Worm (Caenorhabditis elegans): Measurements from ENCODE around the gene rha-2.
A peak's percentile ranks its signal among the peaks of the same experiment; 100 is the strongest.

rha-2 gene

ce11 chrIII:8630833-8631232 is 16.5 kb upstream of the rha-2 start, which contains the start of gene dnj-10 (continued):
- TF ChIP-seq ztf-11 (tag; optimal IDR thresholded peaks at IDR 0.05), result no peak
- peak; percentile 84 for TF ChIP-seq pha-4 (tag; optimal IDR thresholded peaks at IDR 0.05)
- TF ChIP-seq nhr-12 (tag; optimal IDR thresholded peaks at IDR 0.05), result no peak
- peak; percentile 26 for TF ChIP-seq hmg-11 (tag; optimal IDR thresholded peaks at IDR 0.05)
- no peak for TF ChIP-seq elt-3 (tag; optimal IDR thresholded peaks at IDR 0.05)
- TF ChIP-seq nhr-23 (tag; optimal IDR thresholded peaks at IDR 0.05), result peak; percentile 60
- no peak for TF ChIP-seq ama-1 (optimal IDR thresholded peaks at IDR 0.05)
- TF ChIP-seq nhr-67 (tag; optimal IDR thresholded peaks at IDR 0.05), result no peak
- TF ChIP-seq unc-62 (GFP tag; optimal IDR thresholded peaks at IDR 0.05), result no peak
- TF ChIP-seq pqm-1 (tag; optimal IDR thresholded peaks at IDR 0.05), result no peak
- TF ChIP-seq egl-5 (tag; optimal IDR thresholded peaks at IDR 0.05), result no peak
- peak; percentile 6 for TF ChIP-seq R02D3.7 (tag; optimal IDR thresholded peaks at IDR 0.05)
- TF ChIP-seq lsy-12 (tag; optimal IDR thresholded peaks at IDR 0.05), result no peak
- TF ChIP-seq nfya-1 (tag; optimal IDR thresholded peaks at IDR 0.05; ENCODE audit: insufficient read depth), result peak; percentile 72
- TF ChIP-seq unc-39 (tag; optimal IDR thresholded peaks at IDR 0.05), result no peak
- no peak for TF ChIP-seq nhr-76 (tag; optimal IDR thresholded peaks at IDR 0.05)
- no peak for TF ChIP-seq ceh-82 (tag; optimal IDR thresholded peaks at IDR 0.05)
- TF ChIP-seq mml-1 (tag; optimal IDR thresholded peaks at IDR 0.05), result no peak
- no peak for TF ChIP-seq tbx-2 (tag; optimal IDR thresholded peaks at IDR 0.05)
- no peak for TF ChIP-seq sea-2 (GFP tag; optimal IDR thresholded peaks at IDR 0.05)
- no peak for TF ChIP-seq daf-12 (tag; optimal IDR thresholded peaks at IDR 0.05)
- no peak for TF ChIP-seq aly-2 (tag; optimal IDR thresholded peaks at IDR 0.05)
- TF ChIP-seq elt-1 (tag; optimal IDR thresholded peaks at IDR 0.05), result no peak
- peak; percentile 4 for TF ChIP-seq lin-39 (tag; optimal IDR thresholded peaks at IDR 0.05)
- TF ChIP-seq ceh-28 (tag; optimal IDR thresholded peaks at IDR 0.05), result no peak

ce11 chrIII:8628405-8628982 is 14.1 kb upstream of the rha-2 start, which contains the start of the genes polk-1 and gpr-1:
Gene polk-1, minus strand, starts transcription at chrIII:8628590.
Gene gpr-1, plus strand, starts transcription at chrIII:8628932.
- TF ChIP-seq egl-27 (tag; optimal IDR thresholded peaks at IDR 0.05) (no peak), hmg-11 (tag; optimal IDR thresholded peaks at IDR 0.05) (no peak), nhr-11 (tag; optimal IDR thresholded peaks at IDR 0.05) (no peak), sea-2 (GFP tag; optimal IDR thresholded peaks at IDR 0.05) (no peak), lin-15B (tag; optimal IDR thresholded peaks at IDR 0.05) (peak; percentile 57), ceh-28 (tag; optimal IDR thresholded peaks at IDR 0.05) (no peak), R02D3.7 (tag; optimal IDR thresholded peaks at IDR 0.05) (no peak), lsy-12 (tag; optimal IDR thresholded peaks at IDR 0.05) (no peak), nhr-43 (tag; optimal IDR thresholded peaks at IDR 0.05; ENCODE audit: poor library complexity, severe bottlenecking) (no peak), lin-39 (tag; optimal IDR thresholded peaks at IDR 0.05) (peak; percentile 6), nfya-1 (tag; optimal IDR thresholded peaks at IDR 0.05; ENCODE audit: insufficient read depth) (peak; percentile 36), egl-5 (tag; optimal IDR thresholded peaks at IDR 0.05) (no peak)

- no peak for TF ChIP-seq fkh-10 (GFP tag; optimal IDR thresholded peaks at IDR 0.05)
- TF ChIP-seq daf-12 (tag; optimal IDR thresholded peaks at IDR 0.05), result no peak
- no peak for TF ChIP-seq ztf-11 (tag; optimal IDR thresholded peaks at IDR 0.05)
- TF ChIP-seq nhr-25 (tag; optimal IDR thresholded peaks at IDR 0.05), result peak; percentile 57
- no peak for TF ChIP-seq ceh-9 (tag; optimal IDR thresholded peaks at IDR 0.05)
- no peak for TF ChIP-seq nhr-67 (tag; optimal IDR thresholded peaks at IDR 0.05)
- no peak for TF ChIP-seq nhr-11 (tag; optimal IDR thresholded peaks at IDR 0.05)
- TF ChIP-seq fos-1 (tag; optimal IDR thresholded peaks at IDR 0.05), result no peak
- TF ChIP-seq egl-5 (tag; optimal IDR thresholded peaks at IDR 0.05), result no peak
- peak; percentile 16 for TF ChIP-seq elt-1 (tag; optimal IDR thresholded peaks at IDR 0.05)
- no peak for TF ChIP-seq lsy-12 (tag; optimal IDR thresholded peaks at IDR 0.05)
- no peak for TF ChIP-seq tbx-2 (tag; optimal IDR thresholded peaks at IDR 0.05)
- TF ChIP-seq nhr-77 (tag; optimal IDR thresholded peaks at IDR 0.05), result no peak
- TF ChIP-seq ZK546.5 (tag; optimal IDR thresholded peaks at IDR 0.05), result no peak
Measured at ce11 chrIII:8625125-8625524, 10.8 kb upstream of the rha-2 start.

- TF ChIP-seq nfya-1 (tag; optimal IDR thresholded peaks at IDR 0.05; ENCODE audit: insufficient read depth), result no peak
- no peak for TF ChIP-seq pha-4 (tag; optimal IDR thresholded peaks at IDR 0.05)
- TF ChIP-seq unc-62 (GFP tag; optimal IDR thresholded peaks at IDR 0.05), result no peak
- TF ChIP-seq nhr-67 (tag; optimal IDR thresholded peaks at IDR 0.05), result no peak
- no peak for TF ChIP-seq skn-1 (tag; optimal IDR thresholded peaks at IDR 0.05)
- no peak for TF ChIP-seq lin-15B (tag; optimal IDR thresholded peaks at IDR 0.05)
- no peak for TF ChIP-seq nhr-77 (tag; optimal IDR thresholded peaks at IDR 0.05)
- TF ChIP-seq tbx-2 (tag; optimal IDR thresholded peaks at IDR 0.05), result no peak
- TF ChIP-seq lin-39 (tag; optimal IDR thresholded peaks at IDR 0.05), result no peak
- TF ChIP-seq jun-1 (tag; optimal IDR thresholded peaks at IDR 0.05), result no peak
- TF ChIP-seq ztf-11 (tag; optimal IDR thresholded peaks at IDR 0.05), result no peak
- no peak for TF ChIP-seq ceh-82 (tag; optimal IDR thresholded peaks at IDR 0.05)
- TF ChIP-seq elt-2 (tag; optimal IDR thresholded peaks at IDR 0.05), result no peak
- no peak for TF ChIP-seq pqm-1 (tag; optimal IDR thresholded peaks at IDR 0.05)
- no peak for TF ChIP-seq fos-1 (tag; optimal IDR thresholded peaks at IDR 0.05)
- TF ChIP-seq aly-2 (tag; optimal IDR thresholded peaks at IDR 0.05), result no peak
- no peak for TF ChIP-seq ama-1 (optimal IDR thresholded peaks at IDR 0.05)
- no peak for TF ChIP-seq fkh-10 (GFP tag; optimal IDR thresholded peaks at IDR 0.05)
- TF ChIP-seq elt-3 (tag; optimal IDR thresholded peaks at IDR 0.05), result no peak
Measured at ce11 chrIII:8622435-8622834, 8.1 kb upstream of the rha-2 start, which contains the start of gene ceh-16. Gene ceh-16, plus strand, starts transcription at chrIII:8622735.

All from whole organism, L3 larva.